Worm (Caenorhabditis elegans) whole organism, late embryonic: ENCODE measurements around the gene F01D5.5.

ENCODE experiments used
- F13H6.1 ChIP-seq: sonication (generic microtip); optimal IDR thresholded peaks from 2 replicates; lab custom pipeline; 2016; ENCODE audit warnings: missing genetic modification characterization, missing compliant biosample characterization
- T23F11.4 ChIP-seq: fragments of 200-800 bp; sonication (Bioruptor generic); optimal IDR thresholded peaks from 2 replicates; lab custom pipeline; 2018; ENCODE audit warnings: mild to moderate bottlenecking, missing genetic modification characterization, missing compliant biosample characterization
- Y22D7AL.16 ChIP-seq: sonication (generic microtip); optimal IDR thresholded peaks from 2 replicates; lab custom pipeline; 2016; ENCODE audit warnings: missing genetic modification characterization, missing compliant biosample characterization
- ahr-1 ChIP-seq: sonication (generic microtip); optimal IDR thresholded peaks from 2 replicates; lab custom pipeline; 2016; ENCODE audit warnings: missing genetic modification characterization, missing compliant biosample characterization
- ceh-14 ChIP-seq: sonication (generic microtip); optimal IDR thresholded peaks from 2 replicates; lab custom pipeline; 2016; ENCODE audit warnings: missing genotype, missing genetic modification characterization, missing compliant biosample characterization
- ceh-18 ChIP-seq: sonication (generic microtip); optimal IDR thresholded peaks from 2 replicates; lab custom pipeline; 2016; ENCODE audit warnings: missing genetic modification characterization, missing compliant biosample characterization
- ceh-2 ChIP-seq: sonication (generic microtip); optimal IDR thresholded peaks from 2 replicates; lab custom pipeline; 2016; ENCODE audit warnings: missing genotype, missing genetic modification characterization, missing compliant biosample characterization
- ceh-24 ChIP-seq: sonication (generic microtip); optimal IDR thresholded peaks from 2 replicates; lab custom pipeline; 2016; ENCODE audit warnings: mild to moderate bottlenecking, missing genetic modification characterization, missing compliant biosample characterization
- ceh-45 ChIP-seq: fragments of 200-800 bp; sonication (Bioruptor generic); IDR thresholded peaks from 2 replicates; pipeline ENCODE4 v1.3.6; 2022; ENCODE audit warnings: missing genetic modification reagents, missing genetic modification characterization, missing compliant biosample characterization
- ceh-48 ChIP-seq: sonication (generic microtip); optimal IDR thresholded peaks from 2 replicates; lab custom pipeline; 2016; ENCODE audit warnings: missing genetic modification characterization, inconsistent platforms, missing compliant biosample characterization
- ceh-9 ChIP-seq: sonication (generic microtip); optimal IDR thresholded peaks from 2 replicates; lab custom pipeline; 2016; ENCODE audit warnings: mild to moderate bottlenecking, missing genetic modification characterization, inconsistent platforms, missing compliant biosample characterization
- che-1 ChIP-seq: sonication (generic microtip); optimal IDR thresholded peaks from 2 replicates; lab custom pipeline; 2016; ENCODE audit warnings: mild to moderate bottlenecking, missing genetic modification characterization, missing compliant biosample characterization
- dmd-4 ChIP-seq: sonication (generic microtip); optimal IDR thresholded peaks from 2 replicates; lab custom pipeline; 2016; ENCODE audit warnings: borderline replicate concordance, missing genetic modification characterization, missing compliant biosample characterization
- dve-1 ChIP-seq: sonication (generic microtip); optimal IDR thresholded peaks from 2 replicates; lab custom pipeline; 2017; ENCODE audit warnings: antibody characterized with exemption, mild to moderate bottlenecking, missing genetic modification characterization, missing compliant biosample characterization
- elt-2 ChIP-seq: sonication (generic microtip); optimal IDR thresholded peaks from 2 replicates; lab custom pipeline; 2016; ENCODE audit warnings: missing genetic modification reagents, missing genetic modification characterization, missing compliant biosample characterization
- elt-4 ChIP-seq: sonication (generic microtip); optimal IDR thresholded peaks from 2 replicates; lab custom pipeline; 2016; ENCODE audit warnings: missing genetic modification characterization, missing compliant biosample characterization
- ets-4 ChIP-seq: sonication (generic microtip); optimal IDR thresholded peaks from 2 replicates; lab custom pipeline; 2016; ENCODE audit warnings: missing genetic modification characterization, missing compliant biosample characterization
- gmeb-2 ChIP-seq: sonication (generic microtip); optimal IDR thresholded peaks from 2 replicates; lab custom pipeline; 2016; ENCODE audit warnings: missing genetic modification characterization, inconsistent platforms, missing compliant biosample characterization
- hlh-13 ChIP-seq: fragments of 200-800 bp; sonication (Bioruptor generic); optimal IDR thresholded peaks from 2 replicates; lab custom pipeline; 2018; ENCODE audit warnings: mild to moderate bottlenecking, missing genetic modification characterization, missing compliant biosample characterization
- hlh-30 ChIP-seq: sonication (generic microtip); optimal IDR thresholded peaks from 2 replicates; lab custom pipeline; 2017; ENCODE audit warnings: antibody characterized with exemption, missing genetic modification characterization, missing compliant biosample characterization; ENCODE audit not compliant: insufficient read depth
- hlh-6 ChIP-seq: sonication (generic microtip); optimal IDR thresholded peaks from 2 replicates; lab custom pipeline; 2016; ENCODE audit warnings: missing genotype, missing genetic modification characterization, missing compliant biosample characterization
- lim-6 ChIP-seq: sonication (generic microtip); optimal IDR thresholded peaks from 2 replicates; lab custom pipeline; 2016; ENCODE audit warnings: missing genetic modification characterization, missing compliant biosample characterization
- nfya-1 ChIP-seq: sonication (generic microtip); optimal IDR thresholded peaks from 2 replicates; lab custom pipeline; 2017; ENCODE audit warnings: missing genetic modification characterization, mild to moderate bottlenecking, missing compliant biosample characterization, antibody characterized with exemption, moderate library complexity
- nhr-232 ChIP-seq: sonication (generic microtip); optimal IDR thresholded peaks from 2 replicates; lab custom pipeline; 2016; ENCODE audit warnings: missing genetic modification characterization, missing compliant biosample characterization
- odd-2 ChIP-seq: sonication (generic microtip); optimal IDR thresholded peaks from 2 replicates; lab custom pipeline; 2017; ENCODE audit warnings: antibody characterized with exemption, mild to moderate bottlenecking, missing genetic modification characterization, missing compliant biosample characterization
- pag-3 ChIP-seq: sonication (generic microtip); optimal IDR thresholded peaks from 2 replicates; lab custom pipeline; 2016; ENCODE audit warnings: missing compliant biosample characterization, missing genetic modification characterization, borderline replicate concordance
- pqm-1 ChIP-seq: sonication (generic microtip); optimal IDR thresholded peaks from 2 replicates; lab custom pipeline; 2016; ENCODE audit warnings: missing genetic modification characterization, missing compliant biosample characterization
- ref-2 ChIP-seq: sonication (generic microtip); optimal IDR thresholded peaks from 2 replicates; lab custom pipeline; 2016; ENCODE audit warnings: missing genetic modification characterization, missing compliant biosample characterization
- sdc-2 ChIP-seq: sonication (generic microtip); optimal IDR thresholded peaks from 2 replicates; lab custom pipeline; 2016; ENCODE audit warnings: missing genotype, missing genetic modification characterization, missing compliant biosample characterization
- sox-4 ChIP-seq: sonication (generic microtip); optimal IDR thresholded peaks from 2 replicates; lab custom pipeline; 2017; ENCODE audit warnings: mild to moderate bottlenecking, missing genetic modification characterization, inconsistent platforms, missing compliant biosample characterization
- tbx-7 ChIP-seq: sonication (generic microtip); optimal IDR thresholded peaks from 2 replicates; lab custom pipeline; 2016; ENCODE audit warnings: missing genotype, missing genetic modification characterization, missing compliant biosample characterization
- unc-3 ChIP-seq, 2 experiments: fragments of 200-800 bp in 1 of 2; sonication (Bioruptor generic) in 1 of 2; sonication (generic microtip) in 1 of 2; conservative IDR thresholded peaks in 1 of 2; optimal IDR thresholded peaks in 1 of 2; 2 replicates each; pipeline versions ENCODE4 v1.3.6 to Lab custom; 2016 to 2022; ENCODE audit warnings: missing compliant biosample characterization in 2 of 2, missing genetic modification characterization in 2 of 2, missing genetic modification reagents in 1 of 2
- zip-5 ChIP-seq: sonication (generic microtip); optimal IDR thresholded peaks from 2 replicates; lab custom pipeline; 2016; ENCODE audit warnings: missing genetic modification characterization, missing compliant biosample characterization
- ztf-16 ChIP-seq: sonication (generic microtip); optimal IDR thresholded peaks from 2 replicates; lab custom pipeline; 2017; ENCODE audit warnings: missing genetic modification characterization, missing compliant biosample characterization

F01D5.5 gene

DNA sequence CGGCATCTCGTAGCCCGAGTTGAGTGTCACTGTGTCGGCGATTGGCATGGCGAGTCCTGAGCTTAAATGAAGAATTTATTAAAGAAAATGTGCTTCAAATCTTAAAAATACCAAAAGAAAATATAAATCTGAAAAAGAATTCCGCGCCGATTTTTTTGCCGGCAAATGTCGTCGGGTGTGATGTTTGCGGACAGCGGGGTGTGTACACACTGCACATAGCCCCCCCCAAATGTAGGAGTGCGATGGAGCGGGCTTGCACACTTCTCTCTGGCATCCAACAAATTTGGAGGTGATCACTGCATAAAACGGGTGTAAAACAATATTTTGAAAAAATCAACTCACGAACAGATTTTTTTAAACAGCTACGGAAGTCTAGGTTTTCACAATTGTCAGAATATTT is 25.9 kb downstream of the F01D5.5 start, which contains the start of gene Y39G8B.2 (continued):
- no peak for TF ChIP-seq odd-2
- TF ChIP-seq ceh-45 (GFP tag; lab: Robert Waterston, UW), result no peak
- TF ChIP-seq nfya-1, result peak; percentile 81
- TF ChIP-seq ceh-18 (tag; lab: Kevin White, UChicago), result peak; percentile 65
- TF ChIP-seq ref-2 (tag; lab: Kevin White, UChicago), result peak; percentile 82
- TF ChIP-seq pag-3 (tag; lab: Kevin White, UChicago), result peak; percentile 12
- TF ChIP-seq dmd-4, result no peak
- peak; percentile 55 for TF ChIP-seq ceh-14
- peak; percentile 59 for TF ChIP-seq dve-1 (tag; lab: Kevin White, UChicago)
- TF ChIP-seq Y22D7AL.16 (tag; lab: Kevin White, UChicago), result no peak
- TF ChIP-seq ceh-2, result no peak
- TF ChIP-seq ceh-24, result no peak
- TF ChIP-seq ets-4 (tag; lab: Kevin White, UChicago), result no peak
- no peak for TF ChIP-seq ahr-1 (tag; lab: Kevin White, UChicago)
- TF ChIP-seq ceh-9, result no peak
- no peak for TF ChIP-seq unc-3 (GFP tag; conservative IDR thresholded peaks at IDR 0.05; lab: Robert Waterston, UW)
- no peak for TF ChIP-seq unc-3 (tag; optimal IDR thresholded peaks at IDR 0.05; lab: Kevin White, UChicago)
- TF ChIP-seq sox-4 (tag; lab: Kevin White, UChicago), result peak; percentile 30
- TF ChIP-seq hlh-6 (tag; lab: Kevin White, UChicago), result no peak
- TF ChIP-seq ceh-48 (tag; lab: Kevin White, UChicago), result peak; percentile 26
- TF ChIP-seq elt-4 (tag; lab: Kevin White, UChicago), result no peak
- no peak for TF ChIP-seq F13H6.1 (tag; lab: Kevin White, UChicago)
- TF ChIP-seq T23F11.4, result no peak
- peak; percentile 9 for TF ChIP-seq sdc-2 (tag; lab: Kevin White, UChicago)
- no peak for TF ChIP-seq nhr-232 (tag; lab: Kevin White, UChicago)
- no peak for TF ChIP-seq che-1
- peak; percentile 20 for TF ChIP-seq gmeb-2 (tag; lab: Kevin White, UChicago)
- TF ChIP-seq elt-2 (tag; lab: Kevin White, UChicago), result peak; percentile 59
- TF ChIP-seq hlh-30 (tag; lab: Kevin White, UChicago), result peak; percentile 32
- TF ChIP-seq hlh-13 (GFP tag; lab: Kevin White, UChicago), result no peak
- TF ChIP-seq tbx-7 (tag; lab: Kevin White, UChicago), result no peak
- TF ChIP-seq lim-6 (tag; lab: Kevin White, UChicago), result no peak
- TF ChIP-seq, all 69 proteins: peak for 29

DNA sequence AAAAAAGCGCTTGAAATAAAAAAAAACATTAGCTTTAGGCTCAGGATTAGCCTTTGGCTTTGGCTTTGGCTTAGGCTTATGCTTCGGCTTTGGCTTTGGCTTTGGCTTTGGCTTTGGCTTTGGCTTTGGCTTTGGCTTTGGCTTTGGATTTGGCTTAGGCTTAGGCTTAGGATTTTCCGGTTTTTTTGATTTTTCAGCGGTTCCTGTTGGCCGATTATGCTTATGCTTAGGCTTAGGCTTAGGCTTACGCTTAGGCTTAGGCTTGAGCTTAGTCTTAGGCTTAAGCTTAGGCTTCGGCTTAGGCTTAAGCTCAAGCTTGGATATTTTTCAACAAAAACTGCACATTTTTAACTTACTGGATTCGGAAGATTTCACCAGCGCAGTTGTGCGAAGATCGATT is 28.0 kb downstream of the F01D5.5 start:
- TF ChIP-seq zip-5 (tag; lab: Kevin White, UChicago) (no peak), dve-1 (tag; lab: Kevin White, UChicago) (peak; percentile 45)

ce11 chrII:13973514-13973913 is 28.6 kb downstream of the F01D5.5 start, which contains the start of gene Y39G8B.1:
Y39G8B.1 (minus strand) TSS chrII:13973812.
- TF ChIP-seq pag-3 (tag; lab: Kevin White, UChicago), result no peak
- TF ChIP-seq elt-4 (tag; lab: Kevin White, UChicago), result no peak

DNA sequence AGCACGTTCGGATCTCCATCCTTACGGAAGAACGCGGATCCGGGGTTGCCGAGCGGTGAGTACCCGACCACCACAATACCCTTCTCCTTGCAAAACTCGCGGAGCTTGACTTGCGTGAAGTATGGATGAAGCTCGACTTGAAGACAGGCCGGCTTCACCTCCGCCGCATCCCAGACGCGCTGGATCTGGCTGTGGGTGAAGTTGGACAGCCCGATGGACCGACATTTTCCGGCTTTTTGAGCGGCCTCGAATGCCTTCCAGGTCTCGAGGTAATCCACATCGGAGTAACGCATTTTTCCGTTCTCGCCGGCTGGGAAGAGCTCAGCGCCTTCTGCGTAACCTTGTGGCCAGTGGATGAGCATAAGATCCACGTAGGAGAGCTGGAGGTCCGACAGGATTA is 29.9 kb downstream of the F01D5.5 start:
- TF ChIP-seq ceh-45 (GFP tag; lab: Robert Waterston, UW), result no peak

- TF ChIP-seq ceh-48 (tag; lab: Kevin White, UChicago), result no peak
- no peak for TF ChIP-seq pqm-1 (tag; lab: Kevin White, UChicago)
- TF ChIP-seq pag-3 (tag; lab: Kevin White, UChicago), result no peak
- no peak for TF ChIP-seq ztf-16
Observed at ce11 chrII:13968979-13969378, 33.1 kb downstream of the F01D5.5 start, which contains the start of gene sre-43. sre-43 (minus strand) TSS chrII:13969079.
